Fruit fly (Drosophila melanogaster) whole organism, embryonic: Measurements from ENCODE around the gene Sk1.
A peak's percentile ranks its signal among the peaks of the same experiment; 100 is the strongest.

Source experiments
- B-H1 ChIP-seq: fragments of 200-800 bp; sonication (Bioruptor generic); IDR thresholded peaks from 3 replicates; pipeline ENCODE4 v1.3.6; 2022; ENCODE audit warnings: missing biosample characterization, missing genetic modification characterization
- CG10209 ChIP-seq: fragments of 200-800 bp; sonication (Bioruptor generic); optimal IDR thresholded peaks from 3 replicates; lab custom pipeline; 2017; ENCODE audit warnings: missing biosample characterization, mild to moderate bottlenecking, missing genetic modification characterization, missing genetic modification reagents
- CG10267 ChIP-seq: fragments of 200-800 bp; sonication (Bioruptor generic); optimal IDR thresholded peaks from 2 replicates; lab custom pipeline; 2018; ENCODE audit warnings: missing biosample characterization, mild to moderate bottlenecking, missing genetic modification characterization, moderate library complexity
- CG10543 ChIP-seq: fragments of 200-800 bp; sonication (Bioruptor generic); optimal IDR thresholded peaks from 3 replicates; lab custom pipeline; 2017; ENCODE audit warnings: missing biosample characterization, mild to moderate bottlenecking, missing genetic modification characterization, moderate library complexity
- CG10959 ChIP-seq: fragments of 200-800 bp; sonication (Bioruptor generic); IDR thresholded peaks from 2 replicates; pipeline ENCODE4 v1.3.6; 2022; ENCODE audit warnings: missing biosample characterization, missing genetic modification characterization
- CG14667 ChIP-seq: fragments of 200-800 bp; sonication (Bioruptor generic); IDR thresholded peaks from 2 replicates; pipeline ENCODE4 v1.3.6; 2022; ENCODE audit warnings: missing biosample characterization, missing genetic modification characterization
- CG18262 ChIP-seq: fragments of 200-800 bp; optimal IDR thresholded peaks from 3 replicates; lab custom pipeline; 2019; ENCODE audit warnings: missing biosample characterization, mild to moderate bottlenecking, missing genetic modification characterization, moderate library complexity
- CG18599 ChIP-seq: fragments of 200-800 bp; sonication (Bioruptor generic); optimal IDR thresholded peaks from 3 replicates; lab custom pipeline; 2017; ENCODE audit warnings: missing biosample characterization, missing genetic modification characterization, mild to moderate bottlenecking, moderate library complexity, missing genetic modification reagents
- CG2129 ChIP-seq: fragments of 200-800 bp; sonication (Bioruptor generic); IDR thresholded peaks from 2 replicates; pipeline ENCODE4 v1.3.6; 2022; ENCODE audit warnings: missing biosample characterization, missing genetic modification characterization; ENCODE audit not compliant: partially characterized antibody
- CG2889 ChIP-seq: fragments of 200-800 bp; sonication (Bioruptor generic); IDR thresholded peaks from 3 replicates; pipeline ENCODE4 v1.3.6; 2022; ENCODE audit warnings: missing biosample characterization, missing genetic modification characterization
- CG31441 ChIP-seq: fragments of 200-800 bp; sonication (Bioruptor generic); IDR thresholded peaks from 2 replicates; pipeline ENCODE4 v1.3.6; 2022; ENCODE audit warnings: missing biosample characterization, missing genetic modification characterization
- CG4282 ChIP-seq: fragments of 200-800 bp; sonication (Bioruptor generic); optimal IDR thresholded peaks from 2 replicates; lab custom pipeline; 2016; ENCODE audit warnings: missing biosample characterization, missing genetic modification characterization
- CG6654 ChIP-seq: fragments of 200-800 bp; sonication (Bioruptor generic); optimal IDR thresholded peaks from 2 replicates; lab custom pipeline; 2017; ENCODE audit warnings: missing biosample characterization, mild to moderate bottlenecking, missing genetic modification characterization
- Ets97D ChIP-seq: fragments of 200-800 bp; sonication (Bioruptor generic); optimal IDR thresholded peaks from 3 replicates; lab custom pipeline; 2016; ENCODE audit warnings: missing biosample characterization, missing genetic modification characterization
- HLH3B ChIP-seq: fragments of 200-800 bp; sonication (Bioruptor generic); IDR thresholded peaks from 2 replicates; pipeline ENCODE4 v1.3.6; 2022; ENCODE audit warnings: missing biosample characterization, missing genetic modification characterization
- Hr3 ChIP-seq: fragments of 200-800 bp; sonication (Bioruptor generic); optimal IDR thresholded peaks from 3 replicates; lab custom pipeline; 2016; ENCODE audit warnings: missing biosample characterization, missing genetic modification characterization
- Myb ChIP-seq: fragments of 200-800 bp; sonication (Bioruptor generic); optimal IDR thresholded peaks from 2 replicates; lab custom pipeline; 2016; ENCODE audit warnings: missing biosample characterization, missing genetic modification characterization
- Nf-YC ChIP-seq: fragments of 200-800 bp; optimal IDR thresholded peaks from 3 replicates; lab custom pipeline; 2019; ENCODE audit warnings: missing biosample characterization, mild to moderate bottlenecking, missing genetic modification characterization, moderate library complexity
- Sin3A ChIP-seq: fragments of >200 bp; optimal IDR thresholded peaks from 2 replicates; lab custom pipeline; 2018
- Ssrp ChIP-seq: fragments of 200-800 bp; sonication (Bioruptor generic); optimal IDR thresholded peaks from 2 replicates; lab custom pipeline; 2018; ENCODE audit warnings: missing biosample characterization, mild to moderate bottlenecking, missing genetic modification characterization, moderate library complexity
- Stat92E ChIP-seq, 3 experiments: fragments of >200 bp in 2 of 3; fragments of 200-800 bp in 1 of 3; sonication (Bioruptor generic) in 1 of 3; optimal IDR thresholded peaks; 2 replicates each; lab custom pipeline; 2017 to 2019; ENCODE audit warnings: missing biosample characterization in 3 of 3, missing genetic modification characterization in 3 of 3, mild to moderate bottlenecking in 1 of 3, moderate library complexity in 1 of 3
- Vsx1 ChIP-seq: fragments of 200-800 bp; sonication (Bioruptor generic); optimal IDR thresholded peaks from 2 replicates; lab custom pipeline; 2017; ENCODE audit warnings: missing biosample characterization, mild to moderate bottlenecking, missing genetic modification characterization, missing genetic modification reagents
- Xbp1 ChIP-seq: fragments of 200-800 bp; sonication (Bioruptor generic); optimal IDR thresholded peaks from 3 replicates; lab custom pipeline; 2016; ENCODE audit warnings: missing biosample characterization, mild to moderate bottlenecking, missing genetic modification characterization
- abd-A ChIP-seq: fragments of 200-800 bp; sonication (Bioruptor generic); optimal IDR thresholded peaks from 3 replicates; lab custom pipeline; 2019; ENCODE audit warnings: missing biosample characterization, mild to moderate bottlenecking, missing genetic modification characterization, moderate library complexity
- amos ChIP-seq: fragments of 200-800 bp; sonication (Bioruptor generic); IDR thresholded peaks from 2 replicates; pipeline ENCODE4 v1.3.6; 2022; ENCODE audit warnings: missing biosample characterization, missing genetic modification characterization; ENCODE audit not compliant: partially characterized antibody
- bcd ChIP-seq: fragments of 200-800 bp; sonication (Bioruptor generic); optimal IDR thresholded peaks from 2 replicates; lab custom pipeline; 2017; ENCODE audit warnings: missing biosample characterization, mild to moderate bottlenecking, missing genetic modification characterization
- bigmax ChIP-seq: fragments of 200-800 bp; sonication (Bioruptor generic); optimal IDR thresholded peaks from 2 replicates; lab custom pipeline; 2018; ENCODE audit warnings: missing biosample characterization, mild to moderate bottlenecking, missing genetic modification characterization
- esg ChIP-seq: fragments of 200-800 bp; sonication (Bioruptor generic); conservative IDR thresholded peaks from 2 replicates; pipeline ENCODE4 v1.3.6; 2022; ENCODE audit warnings: missing biosample characterization, missing genetic modification characterization
- eyg ChIP-seq: fragments of 200-800 bp; sonication (Bioruptor generic); optimal IDR thresholded peaks from 3 replicates; lab custom pipeline; 2016; ENCODE audit warnings: missing biosample characterization, missing genetic modification characterization
- gem ChIP-seq: fragments of 200-800 bp; sonication (Bioruptor generic); optimal IDR thresholded peaks from 2 replicates; lab custom pipeline; 2019; ENCODE audit warnings: missing biosample characterization, mild to moderate bottlenecking, missing genetic modification characterization, moderate library complexity
- ind ChIP-seq: fragments of 200-800 bp; sonication (Bioruptor generic); optimal IDR thresholded peaks from 3 replicates; lab custom pipeline; 2016; ENCODE audit warnings: missing biosample characterization, missing genetic modification characterization
- jumu ChIP-seq: fragments of 200-800 bp; sonication (Bioruptor generic); optimal IDR thresholded peaks from 3 replicates; lab custom pipeline; 2016; ENCODE audit warnings: missing biosample characterization, missing genetic modification characterization
- kni ChIP-seq: fragments of 200-800 bp; sonication (Bioruptor generic); optimal IDR thresholded peaks from 3 replicates; lab custom pipeline; 2017; ENCODE audit warnings: mild to moderate bottlenecking, missing biosample characterization, missing genetic modification reagents, missing genetic modification characterization
- lab ChIP-seq: fragments of 200-800 bp; sonication (Bioruptor generic); optimal IDR thresholded peaks from 3 replicates; lab custom pipeline; 2017; ENCODE audit warnings: missing biosample characterization, missing genetic modification characterization, mild to moderate bottlenecking, moderate library complexity, missing genetic modification reagents
- lov ChIP-seq, 2 experiments: fragments of 200-800 bp in 1 of 2; fragments of >200 bp in 1 of 2; sonication (Bioruptor generic) in 1 of 2; IDR thresholded peaks in 1 of 2; optimal IDR thresholded peaks in 1 of 2; 2 replicates in 1 of 2; 3 replicates in 1 of 2; pipeline versions ENCODE4 v1.3.6 to Lab custom; 2017 to 2022; ENCODE audit warnings: missing biosample characterization in 1 of 2, missing genetic modification characterization in 1 of 2
- mam ChIP-seq: fragments of 200-800 bp; sonication (Bioruptor generic); optimal IDR thresholded peaks from 3 replicates; lab custom pipeline; 2016; ENCODE audit warnings: missing biosample characterization, missing genetic modification characterization
- nerfin-2 ChIP-seq: fragments of 200-800 bp; sonication (Bioruptor generic); IDR thresholded peaks from 2 replicates; pipeline ENCODE4 v1.3.6; 2022; ENCODE audit warnings: missing biosample characterization, missing genetic modification characterization; ENCODE audit not compliant: partially characterized antibody
- nmo ChIP-seq: fragments of 200-800 bp; sonication (Bioruptor generic); optimal IDR thresholded peaks from 2 replicates; lab custom pipeline; 2018; ENCODE audit warnings: missing biosample characterization, mild to moderate bottlenecking, missing genetic modification characterization, moderate library complexity
- pan ChIP-seq, 4 experiments: fragments of >200 bp in 3 of 4; fragments of 200-800 bp in 1 of 4; sonication (Bioruptor generic) in 1 of 4; optimal IDR thresholded peaks in 3 of 4; IDR thresholded peaks in 1 of 4; 2 replicates each; pipeline versions ENCODE4 v1.3.6 to Lab custom; 2017 to 2022; ENCODE audit warnings: missing biosample characterization in 2 of 4, missing genetic modification characterization in 2 of 4, mixed read lengths in 1 of 4
- pros ChIP-seq: fragments of 200-800 bp; sonication (Bioruptor generic); optimal IDR thresholded peaks from 3 replicates; lab custom pipeline; 2019; ENCODE audit warnings: missing biosample characterization, mild to moderate bottlenecking, missing genetic modification characterization, moderate library complexity
- pzg ChIP-seq: fragments of 200-800 bp; sonication (Bioruptor generic); optimal IDR thresholded peaks from 3 replicates; lab custom pipeline; 2018; ENCODE audit warnings: missing biosample characterization, mild to moderate bottlenecking, missing genetic modification characterization, moderate library complexity
- sens ChIP-seq: fragments of 200-800 bp; sonication (Bioruptor generic); peaks from one replicate; lab custom pipeline; 2016; ENCODE audit warnings: missing biosample characterization, missing genetic modification characterization
- shn ChIP-seq: fragments of 200-800 bp; sonication (Bioruptor generic); optimal IDR thresholded peaks from 3 replicates; lab custom pipeline; 2016; ENCODE audit warnings: missing biosample characterization, missing genetic modification characterization
- sisA ChIP-seq: fragments of 200-800 bp; sonication (Bioruptor generic); IDR thresholded peaks from 2 replicates; pipeline ENCODE4 v1.3.6; 2022; ENCODE audit warnings: missing biosample characterization, missing genetic modification characterization
- slp2 ChIP-seq: fragments of 200-800 bp; sonication (Bioruptor generic); optimal IDR thresholded peaks from 2 replicates; lab custom pipeline; 2016; ENCODE audit warnings: missing biosample characterization, missing genetic modification characterization
- stwl ChIP-seq: fragments of 200-800 bp; sonication (Bioruptor generic); optimal IDR thresholded peaks from 3 replicates; lab custom pipeline; 2018; ENCODE audit warnings: missing biosample characterization, mild to moderate bottlenecking, missing genetic modification characterization, moderate library complexity
- sug ChIP-seq: fragments of 200-800 bp; optimal IDR thresholded peaks from 2 replicates; lab custom pipeline; 2019; ENCODE audit warnings: missing biosample characterization, mild to moderate bottlenecking, missing genetic modification characterization, moderate library complexity
- tx ChIP-seq: fragments of 200-800 bp; sonication (Bioruptor generic); optimal IDR thresholded peaks from 2 replicates; lab custom pipeline; 2016; ENCODE audit warnings: missing biosample characterization, missing genetic modification characterization
- unpg ChIP-seq: fragments of 200-800 bp; sonication (Bioruptor generic); optimal IDR thresholded peaks from 3 replicates; lab custom pipeline; 2018; ENCODE audit warnings: missing biosample characterization, mild to moderate bottlenecking, missing genetic modification characterization, moderate library complexity
- yki ChIP-seq: fragments of >200 bp; optimal IDR thresholded peaks from 3 replicates; lab custom pipeline; 2018

The Sk1 gene

DNA sequence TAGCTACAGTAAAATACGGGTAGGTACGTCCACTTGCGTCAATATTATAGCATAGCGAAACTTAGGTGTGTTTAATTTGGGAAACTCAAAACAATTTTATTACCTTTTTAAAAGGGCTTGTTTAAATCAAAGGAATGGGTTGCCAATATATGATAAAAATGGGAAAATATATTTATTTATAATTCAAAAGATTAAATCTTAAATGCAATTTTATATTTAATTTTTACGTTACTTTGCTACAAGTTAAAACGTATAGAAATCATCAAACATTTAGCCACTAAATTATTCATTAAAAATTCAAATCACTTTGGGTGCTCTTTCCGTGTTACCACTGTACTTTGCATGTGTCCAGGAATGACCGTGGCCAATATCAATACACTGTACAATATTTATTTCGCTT is 1.4 kb upstream of the Sk1 start (continued):
- TF ChIP-seq eyg (GFP tag; lab: Kevin White, UChicago) (no peak), stwl (tag; lab: Kevin White, UChicago) (no peak), CG14667 (no peak), bigmax (GFP tag; lab: Kevin White, UChicago) (no peak), esg (GFP tag; lab: Robert Waterston, UW) (no peak), abd-A (tag; lab: Kevin White, UChicago) (no peak), kni (GFP tag; lab: Kevin White, UChicago) (no peak), nmo (GFP tag; lab: Kevin White, UChicago) (peak; percentile 20), CG10209 (GFP tag; lab: Kevin White, UChicago) (peak; percentile 36), B-H1 (GFP tag; lab: Robert Waterston, UW) (no peak), jumu (no peak), Nf-YC (tag; lab: Kevin White, UChicago) (peak; percentile 23), Sin3A (lab: Kevin White, UChicago) (no peak), CG4282 (no peak), lab (GFP tag; lab: Kevin White, UChicago) (peak; percentile 38), mam (GFP tag; lab: Kevin White, UChicago) (no peak), CG6654 (GFP tag; lab: Kevin White, UChicago) (no peak), pzg (GFP tag; lab: Kevin White, UChicago) (no peak), nerfin-2 (GFP tag; lab: Robert Waterston, UW) (no peak), bcd (GFP tag; lab: Kevin White, UChicago) (peak; percentile 21), shn (no peak), pros (GFP tag; lab: Kevin White, UChicago) (no peak), CG10267 (tag; lab: Kevin White, UChicago) (no peak), lov (optimal IDR thresholded peaks at IDR 0.05; lab: Kevin White, UChicago) (no peak), lov (GFP tag; IDR thresholded peaks at IDR 0.05; lab: Robert Waterston, UW) (no peak), HLH3B (no peak), tx (GFP tag; lab: Kevin White, UChicago) (no peak), Hr3 (GFP tag; lab: Kevin White, UChicago) (peak; percentile 15), CG18262 (peak; percentile 14), CG2129 (GFP tag; lab: Robert Waterston, UW) (no peak), sisA (GFP tag; lab: Robert Waterston, UW) (no peak), yki (lab: Kevin White, UChicago) (no peak), unpg (GFP tag; lab: Kevin White, UChicago) (peak; percentile 31), sens (GFP tag; lab: Kevin White, UChicago) (no peak), gem (tag; lab: Kevin White, UChicago) (peak; percentile 68), CG10543 (GFP tag; lab: Kevin White, UChicago) (peak; percentile 15), amos (GFP tag; lab: Robert Waterston, UW) (no peak), Ets97D (no peak), ind (peak; percentile 24), Stat92E (GFP tag; optimal IDR thresholded peaks at IDR 0.05; lab: Kevin White, UChicago) (no peak), CG10959 (GFP tag; lab: Robert Waterston, UW) (no peak), Vsx1 (GFP tag; lab: Kevin White, UChicago) (peak; percentile 1), pan (optimal IDR thresholded peaks at IDR 0.05; lab: Kevin White, UChicago) (no peak), pan (GFP tag; optimal IDR thresholded peaks at IDR 0.05 in 1 of 2, IDR thresholded peaks at IDR 0.05 in 1 of 2) (peak in 1 of 2 experiments; percentile 4), CG2889 (GFP tag; lab: Robert Waterston, UW) (no peak), sug (tag; lab: Kevin White, UChicago) (peak; percentile 30), Myb (GFP tag; lab: Kevin White, UChicago) (no peak), CG18599 (GFP tag; lab: Kevin White, UChicago) (peak; percentile 49), slp2 (GFP tag; lab: Kevin White, UChicago) (no peak), Ssrp (peak; percentile 5), Xbp1 (GFP tag; lab: Kevin White, UChicago) (no peak), CG31441 (GFP tag; lab: Robert Waterston, UW) (0 out of 2 replicates have a peak, but pooled peaks have one; percentile 35)
